Worm (Caenorhabditis elegans): ENCODE results near the gene fbxc-49.

- no peak for TF ChIP-seq nhr-237 (tag; optimal IDR thresholded peaks at IDR 0.05)
- no peak for TF ChIP-seq lin-13 (GFP tag; optimal IDR thresholded peaks at IDR 0.05)
- TF ChIP-seq nhr-76 (tag; optimal IDR thresholded peaks at IDR 0.05): no peak
- TF ChIP-seq hlh-30 (tag; optimal IDR thresholded peaks at IDR 0.05; ENCODE audit: insufficient read depth): no peak
- TF ChIP-seq ama-1 (optimal IDR thresholded peaks at IDR 0.05): no peak
- TF ChIP-seq nhr-111 (GFP tag; optimal IDR thresholded peaks at IDR 0.05): no peak
- TF ChIP-seq fkh-10 (GFP tag; optimal IDR thresholded peaks at IDR 0.05): no peak
Measured at ce11 chrII:2051372-2051771, 32.6 kb upstream of the fbxc-49 start, which contains the start of gene fbxb-35.
